Fruit fly (Drosophila melanogaster): Measurements from ENCODE around the gene CG4789.

The CG4789 gene

DNA sequence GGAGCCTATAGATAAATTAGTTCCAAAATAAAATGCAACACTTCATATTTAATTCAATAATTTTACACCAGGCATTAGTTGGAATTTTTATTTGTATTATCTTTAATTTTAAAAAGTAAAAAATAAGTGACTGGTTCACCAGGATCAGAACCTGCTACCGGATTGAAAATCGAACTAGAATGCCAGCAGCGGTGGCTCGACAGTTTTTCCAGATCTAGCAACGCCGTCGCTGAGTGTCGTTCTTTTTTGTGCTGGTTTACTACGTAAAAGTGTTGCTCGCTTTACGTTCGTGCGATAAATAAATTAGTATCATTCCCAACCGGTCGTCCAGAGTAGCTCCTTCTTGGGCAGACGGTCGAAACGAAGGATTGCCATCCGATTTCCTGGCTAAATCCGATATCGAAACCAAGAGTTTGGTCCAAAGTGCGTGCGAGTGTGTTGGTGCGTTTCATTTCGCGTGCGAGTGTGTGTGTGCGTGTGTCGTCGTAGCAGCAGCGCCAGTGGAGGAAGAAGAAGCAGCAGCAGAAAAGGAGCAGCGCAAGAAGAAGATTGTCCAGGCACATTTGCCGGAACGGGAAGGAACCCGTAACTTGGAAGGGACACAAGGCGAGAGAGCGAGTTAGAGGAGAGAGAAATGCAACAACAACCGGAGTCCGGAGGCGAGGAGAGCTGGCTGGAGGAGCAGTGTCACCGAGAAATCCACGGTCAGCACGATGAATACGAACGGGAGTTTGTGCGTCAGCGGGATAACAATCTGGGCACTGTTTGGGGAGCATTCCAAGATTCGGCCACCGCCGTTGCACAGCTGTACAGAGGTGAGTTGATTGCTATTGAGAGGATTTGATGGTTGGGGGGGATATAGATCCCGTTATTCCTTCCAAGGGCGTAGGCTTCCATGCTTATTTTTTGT, 8.6 kb upstream of the CG4789 start, which contains the start of gene CG4768 (continued):
- no peak for TF ChIP-seq ab (GFP tag; optimal IDR thresholded peaks at IDR 0.05)
- peak; percentile 6 for TF ChIP-seq CG3163 (GFP tag; optimal IDR thresholded peaks at IDR 0.05)
- TF ChIP-seq chm (GFP tag; IDR thresholded peaks at IDR 0.05), result no peak
- TF ChIP-seq CG13894 (tag; optimal IDR thresholded peaks at IDR 0.05), result no peak
- TF ChIP-seq Ssrp (tag; optimal IDR thresholded peaks at IDR 0.05), result no peak
- TF ChIP-seq Stat92E (GFP tag; optimal IDR thresholded peaks at IDR 0.05), result no peak
- peak; percentile 44 for TF ChIP-seq Dref (GFP tag; IDR thresholded peaks at IDR 0.05)
- TF ChIP-seq CG9817 (tag; optimal IDR thresholded peaks at IDR 0.05), result no peak
- TF ChIP-seq ems (GFP tag; optimal IDR thresholded peaks at IDR 0.05), result no peak
- TF ChIP-seq Dp (GFP tag; optimal IDR thresholded peaks at IDR 0.05), result no peak
- no peak for TF ChIP-seq ATbp (GFP tag; optimal IDR thresholded peaks at IDR 0.05)
- TF ChIP-seq CG15073 (GFP tag; optimal IDR thresholded peaks at IDR 0.05), result no peak
- peak; percentile 13 for TF ChIP-seq CG10431 (GFP tag; optimal IDR thresholded peaks at IDR 0.05)
- TF ChIP-seq CG2129 (GFP tag; IDR thresholded peaks at IDR 0.05; ENCODE audit: partially characterized antibody), result no peak
- no peak for TF ChIP-seq CG18476 (GFP tag; optimal IDR thresholded peaks at IDR 0.05)
- no peak for TF ChIP-seq CG6272 (GFP tag; IDR thresholded peaks at IDR 0.05)
- TF ChIP-seq ERR (GFP tag; optimal IDR thresholded peaks at IDR 0.05), result no peak
- no peak for TF ChIP-seq Bteb2 (GFP tag; optimal IDR thresholded peaks at IDR 0.05)
- no peak for TF ChIP-seq CHES-1-like (GFP tag; optimal IDR thresholded peaks at IDR 0.05)
- TF ChIP-seq CG10274 (GFP tag; optimal IDR thresholded peaks at IDR 0.05), result no peak
- TF ChIP-seq CG42726 (GFP tag; IDR thresholded peaks at IDR 0.05; ENCODE audit: partially characterized antibody), result no peak
- no peak for TF ChIP-seq CG6175 (GFP tag; IDR thresholded peaks at IDR 0.05)
- TF ChIP-seq unc-4 (GFP tag; IDR thresholded peaks at IDR 0.05; ENCODE audit: partially characterized antibody), result 0 out of 2 replicates have a peak, but pooled peaks have one; percentile 21
- no peak for TF ChIP-seq nmo (GFP tag; optimal IDR thresholded peaks at IDR 0.05)
- TF ChIP-seq Aef1 (GFP tag; IDR thresholded peaks at IDR 0.05), result no peak
- TF ChIP-seq pnt (GFP tag; optimal IDR thresholded peaks at IDR 0.05), result no peak
- no peak for TF ChIP-seq gcm (GFP tag; optimal IDR thresholded peaks at IDR 0.05)
- TF ChIP-seq Adf1 (GFP tag; IDR thresholded peaks at IDR 0.05), result 0 out of 2 replicates have a peak, but pooled peaks have one; percentile 42
- no peak for TF ChIP-seq crol (GFP tag; IDR thresholded peaks at IDR 0.05)
- TF ChIP-seq CG11695 (GFP tag; IDR thresholded peaks at IDR 0.05), result no peak
- TF ChIP-seq mirr (GFP tag; optimal IDR thresholded peaks at IDR 0.05), result no peak
- TF ChIP-seq CG4854 (GFP tag; optimal IDR thresholded peaks at IDR 0.05), result no peak
- TF ChIP-seq CTCF (GFP tag; optimal IDR thresholded peaks at IDR 0.05), result no peak
- TF ChIP-seq Rx (GFP tag; IDR thresholded peaks at IDR 0.05), result no peak
- TF ChIP-seq chif (GFP tag; optimal IDR thresholded peaks at IDR 0.05), result no peak
- TF ChIP-seq insv (GFP tag; optimal IDR thresholded peaks at IDR 0.05), result peak in 1 of 2 experiments; percentile 50
- TF ChIP-seq CG13624 (GFP tag; optimal IDR thresholded peaks at IDR 0.05), result peak; percentile 7
- TF ChIP-seq tin (GFP tag; optimal IDR thresholded peaks at IDR 0.05), result no peak
- no peak for TF ChIP-seq Fer3 (tag; optimal IDR thresholded peaks at IDR 0.05)
- no peak for TF ChIP-seq Jarid2 (GFP tag; optimal IDR thresholded peaks at IDR 0.05)
- no peak for TF ChIP-seq lmd (GFP tag; IDR thresholded peaks at IDR 0.05)
- TF ChIP-seq CG17186 (GFP tag; optimal IDR thresholded peaks at IDR 0.05), result no peak
- TF ChIP-seq CG33557 (GFP tag; optimal IDR thresholded peaks at IDR 0.05), result no peak
- no peak for TF ChIP-seq CG1024 (GFP tag; IDR thresholded peaks at IDR 0.05)
- TF ChIP-seq Sry-β (GFP tag; optimal IDR thresholded peaks at IDR 0.05), result peak; percentile 14
- TF ChIP-seq CG1792 (GFP tag; optimal IDR thresholded peaks at IDR 0.05), result no peak
- no peak for TF ChIP-seq gcm2 (GFP tag; optimal IDR thresholded peaks at IDR 0.05)
- no peak for TF ChIP-seq CG8359 (GFP tag; optimal IDR thresholded peaks at IDR 0.05; ENCODE audit: borderline replicate concordance)
- peak; percentile 95 for TF ChIP-seq CG3995 (GFP tag; optimal IDR thresholded peaks at IDR 0.05)

Measured in whole organism, embryonic.